Fruit fly (Drosophila melanogaster) whole organism, embryonic: ENCODE data around the gene CG12728.
A peak's percentile ranks its signal among the peaks of the same experiment; 100 is the strongest.

Source experiments
- Ada2b ChIP-seq: fragments of 200-800 bp; sonication (Bioruptor generic); IDR thresholded peaks from 2 replicates; pipeline ENCODE4 v1.3.6; 2022; ENCODE audit warnings: missing biosample characterization, missing genetic modification characterization
- Atf3 ChIP-seq: fragments of 200-800 bp; sonication (Bioruptor generic); optimal IDR thresholded peaks from 3 replicates; lab custom pipeline; 2016; ENCODE audit warnings: missing biosample characterization, missing genetic modification characterization
- BtbVII ChIP-seq: fragments of 200-800 bp; sonication (Bioruptor generic); optimal IDR thresholded peaks from 3 replicates; lab custom pipeline; 2017; ENCODE audit warnings: missing biosample characterization, mild to moderate bottlenecking, missing genetic modification characterization
- CG10462 ChIP-seq: fragments of 200-800 bp; sonication (Bioruptor generic); optimal IDR thresholded peaks from 2 replicates; lab custom pipeline; 2016; ENCODE audit warnings: missing biosample characterization, missing genetic modification characterization
- CG15479 ChIP-seq: fragments of 200-800 bp; sonication (Bioruptor generic); optimal IDR thresholded peaks from 3 replicates; lab custom pipeline; 2019; ENCODE audit warnings: missing biosample characterization, mild to moderate bottlenecking, missing genetic modification characterization, moderate library complexity
- CG17359 ChIP-seq: fragments of 200-800 bp; sonication (Bioruptor generic); optimal IDR thresholded peaks from 3 replicates; lab custom pipeline; 2018; ENCODE audit warnings: missing biosample characterization, mild to moderate bottlenecking, missing genetic modification characterization, moderate library complexity
- CG17361 ChIP-seq: fragments of 200-800 bp; sonication (Bioruptor generic); IDR thresholded peaks from 3 replicates; pipeline ENCODE4 v1.3.6; 2022; ENCODE audit warnings: missing biosample characterization, missing genetic modification characterization
- CG1792 ChIP-seq: fragments of 200-800 bp; sonication (Bioruptor generic); optimal IDR thresholded peaks from 2 replicates; lab custom pipeline; 2016; ENCODE audit warnings: missing biosample characterization, missing genetic modification characterization
- CG30020 ChIP-seq: fragments of 200-800 bp; optimal IDR thresholded peaks from 2 replicates; lab custom pipeline; 2019; ENCODE audit warnings: missing biosample characterization, mild to moderate bottlenecking, missing genetic modification characterization, moderate library complexity
- CG32767 ChIP-seq: fragments of 200-800 bp; sonication (Bioruptor generic); IDR thresholded peaks from 2 replicates; pipeline ENCODE4 v1.3.6; 2022; ENCODE audit warnings: missing biosample characterization, missing genetic modification characterization
- CG34376 ChIP-seq: fragments of 200-800 bp; sonication (Bioruptor generic); optimal IDR thresholded peaks from 2 replicates; lab custom pipeline; 2018; ENCODE audit warnings: missing biosample characterization, mild to moderate bottlenecking, missing genetic modification characterization
- CG43689 ChIP-seq: fragments of 200-800 bp; sonication (Bioruptor generic); IDR thresholded peaks from 2 replicates; pipeline ENCODE4 v1.3.6; 2022; ENCODE audit warnings: missing biosample characterization, missing genetic modification characterization
- CG6689 ChIP-seq: fragments of 200-800 bp; sonication (Bioruptor generic); IDR thresholded peaks from 2 replicates; pipeline ENCODE4 v1.3.6; 2022; ENCODE audit warnings: missing biosample characterization, missing genetic modification characterization
- CG6854 ChIP-seq: fragments of 200-800 bp; sonication (Bioruptor generic); optimal IDR thresholded peaks from 3 replicates; lab custom pipeline; 2017; ENCODE audit warnings: missing biosample characterization, mild to moderate bottlenecking, missing genetic modification characterization
- CG7839 ChIP-seq: fragments of 200-800 bp; sonication (Bioruptor generic); optimal IDR thresholded peaks from 3 replicates; lab custom pipeline; 2018; ENCODE audit warnings: missing biosample characterization, mild to moderate bottlenecking, missing genetic modification characterization, moderate library complexity
- CG8290 ChIP-seq, 3 experiments: fragments of 200-800 bp; sonication (Bioruptor generic); optimal IDR thresholded peaks; 2 replicates each; lab custom pipeline; 2016 to 2019; ENCODE audit warnings: missing biosample characterization in 3 of 3, missing genetic modification characterization in 3 of 3, mild to moderate bottlenecking in 2 of 3, moderate library complexity in 1 of 3
- CG9215 ChIP-seq: fragments of 200-800 bp; sonication (Bioruptor generic); IDR thresholded peaks from 2 replicates; pipeline ENCODE4 v1.3.6; 2022; ENCODE audit warnings: missing biosample characterization, missing genetic modification characterization
- Camta ChIP-seq: fragments of 200-800 bp; sonication (Bioruptor generic); optimal IDR thresholded peaks from 2 replicates; lab custom pipeline; 2016; ENCODE audit warnings: missing biosample characterization, missing genetic modification characterization
- ERR ChIP-seq: fragments of 200-800 bp; sonication (Bioruptor generic); optimal IDR thresholded peaks from 2 replicates; lab custom pipeline; 2016; ENCODE audit warnings: missing biosample characterization, missing genetic modification characterization
- Fer2 ChIP-seq: fragments of 200-800 bp; sonication (Bioruptor generic); optimal IDR thresholded peaks from 2 replicates; lab custom pipeline; 2018; ENCODE audit warnings: missing biosample characterization, mild to moderate bottlenecking, missing genetic modification characterization, moderate library complexity
- H2.0 ChIP-seq: fragments of 200-800 bp; sonication (Bioruptor generic); IDR thresholded peaks from 2 replicates; pipeline ENCODE4 v1.3.6; 2022; ENCODE audit warnings: missing biosample characterization, missing genetic modification characterization
- HLH54F ChIP-seq: fragments of 200-800 bp; sonication (Bioruptor generic); optimal IDR thresholded peaks from 3 replicates; lab custom pipeline; 2016; ENCODE audit warnings: missing biosample characterization, missing genetic modification characterization
- Hmr ChIP-seq: fragments of 200-800 bp; sonication (Bioruptor generic); optimal IDR thresholded peaks from 3 replicates; lab custom pipeline; 2017; ENCODE audit warnings: mild to moderate bottlenecking, missing biosample characterization, missing genetic modification reagents, missing genetic modification characterization
- Lim3 ChIP-seq: fragments of 200-800 bp; sonication (Bioruptor generic); IDR thresholded peaks from 2 replicates; pipeline ENCODE4 v1.3.6; 2022; ENCODE audit warnings: missing biosample characterization, missing genetic modification characterization
- NC2α ChIP-seq: fragments of 200-800 bp; sonication (Bioruptor generic); optimal IDR thresholded peaks from 2 replicates; lab custom pipeline; 2016; ENCODE audit warnings: missing biosample characterization, missing genetic modification characterization
- NFAT ChIP-seq: fragments of 200-800 bp; sonication (Bioruptor generic); IDR thresholded peaks from 2 replicates; pipeline ENCODE4 v1.3.6; 2022; ENCODE audit warnings: missing biosample characterization, missing genetic modification characterization
- Xrp1 ChIP-seq: fragments of 200-800 bp; sonication (Bioruptor generic); IDR thresholded peaks from 2 replicates; pipeline ENCODE4 v1.3.6; 2022; ENCODE audit warnings: missing biosample characterization, missing genetic modification characterization
- YL-1 ChIP-seq: fragments of 200-800 bp; sonication (Bioruptor generic); optimal IDR thresholded peaks from 3 replicates; lab custom pipeline; 2017; ENCODE audit warnings: missing biosample characterization, mild to moderate bottlenecking, missing genetic modification characterization
- ara ChIP-seq: fragments of 200-800 bp; sonication (Bioruptor generic); IDR thresholded peaks from 2 replicates; pipeline ENCODE4 v1.3.6; 2022; ENCODE audit warnings: missing biosample characterization, missing genetic modification characterization
- bab2 ChIP-seq: fragments of 200-800 bp; sonication (Bioruptor generic); optimal IDR thresholded peaks from 2 replicates; lab custom pipeline; 2016; ENCODE audit warnings: missing biosample characterization, missing genetic modification characterization
- chinmo ChIP-seq: fragments of 200-800 bp; sonication (Bioruptor generic); IDR thresholded peaks from 4 replicates; pipeline ENCODE4 v1.3.6; 2022; ENCODE audit warnings: missing biosample characterization, missing genetic modification characterization; ENCODE audit not compliant: partially characterized antibody
- fu2 ChIP-seq: fragments of 200-800 bp; sonication (Bioruptor generic); optimal IDR thresholded peaks from 2 replicates; lab custom pipeline; 2016; ENCODE audit warnings: missing biosample characterization, missing genetic modification characterization
- gce ChIP-seq: fragments of 200-800 bp; sonication (Bioruptor generic); IDR thresholded peaks from 3 replicates; pipeline ENCODE4 v1.3.6; 2022; ENCODE audit warnings: missing biosample characterization, missing genetic modification characterization
- gfzf ChIP-seq: fragments of 200-800 bp; sonication (Bioruptor generic); optimal IDR thresholded peaks from 2 replicates; lab custom pipeline; 2016; ENCODE audit warnings: missing biosample characterization, mild to moderate bottlenecking, missing genetic modification characterization, moderate library complexity
- hkb ChIP-seq, 2 experiments: fragments of 200-800 bp in 1 of 2; fragments of >200 bp in 1 of 2; sonication (Bioruptor generic) in 1 of 2; IDR thresholded peaks in 1 of 2; optimal IDR thresholded peaks in 1 of 2; 2 replicates each; pipeline versions ENCODE4 v1.3.6 to Lab custom; 2017 to 2022; ENCODE audit warnings: missing biosample characterization in 1 of 2, missing genetic modification characterization in 1 of 2
- nau ChIP-seq: fragments of 200-800 bp; sonication (Bioruptor generic); optimal IDR thresholded peaks from 3 replicates; lab custom pipeline; 2017; ENCODE audit warnings: missing biosample characterization, mild to moderate bottlenecking, missing genetic modification characterization, missing genetic modification reagents
- p53 ChIP-seq: fragments of 200-800 bp; sonication (Bioruptor generic); optimal IDR thresholded peaks from 2 replicates; lab custom pipeline; 2016; ENCODE audit warnings: missing biosample characterization, missing genetic modification characterization
- pros ChIP-seq: fragments of 200-800 bp; sonication (Bioruptor generic); optimal IDR thresholded peaks from 3 replicates; lab custom pipeline; 2019; ENCODE audit warnings: missing biosample characterization, mild to moderate bottlenecking, missing genetic modification characterization, moderate library complexity
- sens ChIP-seq: fragments of 200-800 bp; sonication (Bioruptor generic); peaks from one replicate; lab custom pipeline; 2016; ENCODE audit warnings: missing biosample characterization, missing genetic modification characterization
- shn ChIP-seq: fragments of 200-800 bp; sonication (Bioruptor generic); optimal IDR thresholded peaks from 3 replicates; lab custom pipeline; 2016; ENCODE audit warnings: missing biosample characterization, missing genetic modification characterization
- slp2 ChIP-seq: fragments of 200-800 bp; sonication (Bioruptor generic); optimal IDR thresholded peaks from 2 replicates; lab custom pipeline; 2016; ENCODE audit warnings: missing biosample characterization, missing genetic modification characterization
- sob ChIP-seq: fragments of 200-800 bp; sonication (Bioruptor generic); IDR thresholded peaks from 2 replicates; pipeline ENCODE4 v1.3.6; 2022; ENCODE audit warnings: missing biosample characterization, missing genetic modification characterization
- stc ChIP-seq: fragments of 200-800 bp; sonication (Bioruptor generic); IDR thresholded peaks from 2 replicates; pipeline ENCODE4 v1.3.6; 2022; ENCODE audit warnings: missing biosample characterization, missing genetic modification characterization
- stwl ChIP-seq: fragments of 200-800 bp; sonication (Bioruptor generic); optimal IDR thresholded peaks from 3 replicates; lab custom pipeline; 2018; ENCODE audit warnings: missing biosample characterization, mild to moderate bottlenecking, missing genetic modification characterization, moderate library complexity
- sug ChIP-seq: fragments of 200-800 bp; optimal IDR thresholded peaks from 2 replicates; lab custom pipeline; 2019; ENCODE audit warnings: missing biosample characterization, mild to moderate bottlenecking, missing genetic modification characterization, moderate library complexity
- toy ChIP-seq: fragments of 200-800 bp; sonication (Bioruptor generic); IDR thresholded peaks from 2 replicates; pipeline ENCODE4 v1.3.6; 2022; ENCODE audit warnings: missing biosample characterization, missing genetic modification characterization
- zf30C ChIP-seq: fragments of 200-800 bp; sonication (Bioruptor generic); optimal IDR thresholded peaks from 3 replicates; lab custom pipeline; 2018; ENCODE audit warnings: missing biosample characterization, mild to moderate bottlenecking, missing genetic modification characterization

Gene CG12728

dm6 chrX:5907916-5908315, 34.5 kb upstream of the CG12728 start, which contains the start of gene CG12236 (continued):
- no peak for TF ChIP-seq Xrp1 (GFP tag; lab: Robert Waterston, UW)
- no peak for TF ChIP-seq nau (GFP tag; lab: Kevin White, UChicago)
- peak; percentile 24 for TF ChIP-seq HLH54F (GFP tag; lab: Kevin White, UChicago)
- TF ChIP-seq stc: 0 out of 2 replicates have a peak, but pooled peaks have one; percentile 14
- peak; percentile 10 for TF ChIP-seq slp2 (GFP tag; lab: Kevin White, UChicago)
- peak; percentile 30; the same call in 1 of the 2 replicates for TF ChIP-seq CG6689 (GFP tag; lab: Robert Waterston, UW)
- no peak for TF ChIP-seq CG9215 (GFP tag; lab: Robert Waterston, UW)
- no peak for TF ChIP-seq ara (GFP tag; lab: Robert Waterston, UW)
- TF ChIP-seq CG17359: peak; percentile 32
- peak; percentile 13 for TF ChIP-seq Fer2
- TF ChIP-seq p53 (GFP tag; lab: Kevin White, UChicago): peak; percentile 40
- TF ChIP-seq NC2α (GFP tag; lab: Kevin White, UChicago): no peak
- no peak for TF ChIP-seq toy (GFP tag; lab: Robert Waterston, UW)
- peak; percentile 39 for TF ChIP-seq hkb (optimal IDR thresholded peaks at IDR 0.05; lab: Kevin White, UChicago)
- peak; percentile 53 for TF ChIP-seq hkb (GFP tag; IDR thresholded peaks at IDR 0.05; lab: Robert Waterston, UW)
- TF ChIP-seq Camta (GFP tag; lab: Kevin White, UChicago): peak; percentile 37
- peak; percentile 20 for TF ChIP-seq ERR (GFP tag; lab: Kevin White, UChicago)
- TF ChIP-seq CG6854: no peak
- no peak for TF ChIP-seq Atf3 (GFP tag; lab: Kevin White, UChicago)
- peak; percentile 0 for TF ChIP-seq bab2 (GFP tag; lab: Kevin White, UChicago)
- TF ChIP-seq gfzf (GFP tag; lab: Kevin White, UChicago): peak; percentile 43
- TF ChIP-seq CG1792 (GFP tag; lab: Kevin White, UChicago): no peak
- peak; percentile 75 for TF ChIP-seq CG8290 (GFP tag; optimal IDR thresholded peaks at IDR 0.05; lab: Kevin White, UChicago)
- TF ChIP-seq CG8290 (tag; optimal IDR thresholded peaks at IDR 0.05; lab: Kevin White, UChicago): peak in 1 of 2 experiments; percentile 83
- TF ChIP-seq H2.0 (GFP tag; lab: Robert Waterston, UW): 0 out of 2 replicates have a peak, but pooled peaks have one; percentile 12
- TF ChIP-seq shn (GFP tag; lab: Kevin White, UChicago): no peak
- peak; percentile 22 for TF ChIP-seq CG30020
- peak; percentile 94 for TF ChIP-seq YL-1
- TF ChIP-seq NFAT (GFP tag; lab: Robert Waterston, UW): peak; percentile 78
- 0 out of 3 replicates have a peak, but pooled peaks have one; percentile 18 for TF ChIP-seq CG17361 (GFP tag; lab: Robert Waterston, UW)
- TF ChIP-seq Ada2b: no peak
- TF ChIP-seq BtbVII: no peak
- TF ChIP-seq CG43689 (GFP tag; lab: Robert Waterston, UW): no peak
- peak; percentile 12 for TF ChIP-seq pros (GFP tag; lab: Kevin White, UChicago)
- no peak for TF ChIP-seq CG10462
- TF ChIP-seq CG7839: peak; percentile 36
- TF ChIP-seq CG32767 (GFP tag; lab: Robert Waterston, UW): 0 out of 2 replicates have a peak, but pooled peaks have one; percentile 21
- TF ChIP-seq Hmr (GFP tag; lab: Kevin White, UChicago): peak; percentile 71
- peak; percentile 66 for TF ChIP-seq sob (GFP tag; lab: Robert Waterston, UW)
- no peak for TF ChIP-seq gce (GFP tag; lab: Robert Waterston, UW)
- TF ChIP-seq, all 482 proteins: peak for 231

- TF ChIP-seq sens (GFP tag; lab: Kevin White, UChicago) (peak; percentile 54), Lim3 (GFP tag; lab: Robert Waterston, UW) (no peak), zf30C (GFP tag; lab: Kevin White, UChicago) (no peak), CG34376 (peak; percentile 41), chinmo (0 out of 4 replicates have a peak, but pooled peaks have one; percentile 49), CG15479 (peak; percentile 35), sug (tag; lab: Kevin White, UChicago) (peak; percentile 99), fu2 (GFP tag; lab: Kevin White, UChicago) (no peak), stwl (no peak)
These were observed 27.2 kb upstream of the CG12728 start for dm6 chrX:5914992-5915751.
